Worm (Caenorhabditis elegans): ENCODE measurements around the gene pho-1.
A peak's percentile ranks its signal among the peaks of the same experiment; 100 is the strongest.

pho-1 gene

DNA sequence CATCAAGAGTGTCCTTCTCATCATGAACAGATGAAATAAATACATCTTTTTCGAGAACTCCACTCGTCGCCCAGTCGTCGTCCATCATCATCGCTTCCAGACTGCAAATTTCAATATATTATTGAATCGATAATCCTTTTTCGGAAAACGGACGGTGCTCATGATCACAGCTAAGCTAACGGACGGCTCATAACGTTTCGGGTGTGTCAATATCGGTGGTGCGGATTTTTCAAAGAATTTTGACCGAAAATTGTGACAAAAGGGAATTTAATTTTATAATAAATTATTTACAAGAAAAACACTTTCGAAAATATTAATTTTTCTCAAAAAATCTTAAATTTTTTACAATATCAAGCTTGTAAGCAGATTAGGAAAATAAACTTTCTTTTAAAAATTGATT is 48.2 kb downstream of the pho-1 start, which contains the start of gene crh-2:
crh-2 (minus strand) TSS at position 101 of the 400 bp plus-strand sequence.
- TF ChIP-seq aptf-3 (GFP tag; IDR thresholded peaks at IDR 0.05) = no peak
- no peak for TF ChIP-seq F57C9.4 (tag; optimal IDR thresholded peaks at IDR 0.05)
- TF ChIP-seq Y95B8A.8 (GFP tag; IDR thresholded peaks at IDR 0.05) = no peak
- no peak for TF ChIP-seq chd-7 (tag; optimal IDR thresholded peaks at IDR 0.05)
- TF ChIP-seq pbrm-1 (GFP tag; IDR thresholded peaks at IDR 0.05) = no peak
- no peak for TF ChIP-seq nhr-120 (GFP tag; IDR thresholded peaks at IDR 0.05)
- no peak for TF ChIP-seq B0019.2 (GFP tag; conservative IDR thresholded peaks at IDR 0.05)

DNA sequence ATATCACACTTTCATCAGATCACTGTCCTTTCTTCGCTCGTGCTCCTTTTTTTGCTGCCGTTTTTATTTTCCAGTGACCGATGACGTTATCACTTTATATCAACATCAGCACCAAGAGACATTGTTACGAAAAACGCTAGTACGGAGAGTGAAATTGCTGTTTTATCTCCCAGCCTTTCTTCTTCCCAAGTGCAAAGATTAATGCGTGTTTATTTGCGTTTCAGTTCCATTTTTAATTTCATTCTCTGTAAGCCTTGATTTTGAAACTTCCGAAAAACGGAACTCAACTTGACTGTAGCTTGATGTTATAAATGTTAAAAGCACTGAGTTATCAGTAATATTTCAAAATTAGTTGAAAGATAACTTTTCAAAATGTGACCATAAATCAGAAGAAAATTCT is 48.8 kb downstream of the pho-1 start:
- TF ChIP-seq lir-1 (GFP tag; conservative IDR thresholded peaks at IDR 0.05) (no peak), cebp-2 (GFP tag; IDR thresholded peaks at IDR 0.05) (no peak), athp-1 (tag; optimal IDR thresholded peaks at IDR 0.05) (no peak), sea-2 (GFP tag; IDR thresholded peaks at IDR 0.05) (no peak), ceh-91 (GFP tag; IDR thresholded peaks at IDR 0.05) (no peak), egrh-3 (GFP tag; IDR thresholded peaks at IDR 0.05) (no peak), ztf-18 (tag; optimal IDR thresholded peaks at IDR 0.05) (no peak), nhr-80 (tag; optimal IDR thresholded peaks at IDR 0.05) (peak; percentile 40)

DNA sequence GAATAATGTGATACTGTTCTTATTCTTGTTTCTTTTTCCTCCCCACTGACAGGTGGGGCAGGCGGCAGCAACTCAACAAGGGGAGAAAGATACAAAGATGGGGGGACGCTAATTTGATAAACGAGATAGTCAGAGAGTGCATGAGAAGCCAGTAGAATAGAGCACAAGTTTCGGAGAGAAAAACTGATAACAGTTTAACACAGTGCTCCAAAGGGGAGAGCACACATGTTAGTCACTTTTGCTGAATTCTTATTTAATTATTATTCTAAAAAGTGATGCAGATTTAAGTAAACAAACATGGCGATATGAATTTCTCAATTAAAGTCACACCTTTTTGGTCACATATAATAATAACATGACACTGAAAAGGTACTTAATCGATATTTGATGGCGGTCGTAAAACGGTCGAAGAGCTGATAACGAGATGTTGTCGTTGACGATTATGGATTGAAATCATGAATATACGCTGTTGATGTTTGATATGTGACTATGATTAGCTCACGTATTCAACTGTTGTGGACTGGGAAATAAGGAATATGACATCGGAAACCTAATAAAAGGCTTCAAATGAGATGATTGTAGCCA is 49.6 kb downstream of the pho-1 start:
- TF ChIP-seq lin-40 (tag; optimal IDR thresholded peaks at IDR 0.05) (no peak), lsy-27 (tag; optimal IDR thresholded peaks at IDR 0.05; ENCODE audit: borderline replicate concordance, insufficient read depth) (no peak), nhr-80 (tag; optimal IDR thresholded peaks at IDR 0.05) (peak; percentile 90), egrh-3 (GFP tag; IDR thresholded peaks at IDR 0.05) (no peak), him-1 (tag; optimal IDR thresholded peaks at IDR 0.05) (no peak), ceh-27 (GFP tag; optimal IDR thresholded peaks at IDR 0.05) (no peak), ztf-22 (GFP tag; optimal IDR thresholded peaks at IDR 0.05) (peak; percentile 44), snpc-4 (GFP tag; optimal IDR thresholded peaks at IDR 0.05) (no peak), snpc-4 (tag; optimal IDR thresholded peaks at IDR 0.05) (no peak), F10E7.11 (tag; optimal IDR thresholded peaks at IDR 0.05) (no peak), unc-62 (GFP tag; optimal IDR thresholded peaks at IDR 0.05) (peak; percentile 30), snpc-1.3 (tag; optimal IDR thresholded peaks at IDR 0.05; ENCODE audit: insufficient read depth) (no peak), Y79H2A.3 (GFP tag; conservative IDR thresholded peaks at IDR 0.05) (no peak), nfya-1 (tag; optimal IDR thresholded peaks at IDR 0.05; ENCODE audit: borderline replicate concordance, insufficient read depth) (no peak), somi-1 (GFP tag; optimal IDR thresholded peaks at IDR 0.05) (no peak), nhr-90 (tag; optimal IDR thresholded peaks at IDR 0.05) (no peak), snpc-1.1 (tag; optimal IDR thresholded peaks at IDR 0.05; ENCODE audit: insufficient read depth) (no peak), tbx-9 (tag; optimal IDR thresholded peaks at IDR 0.05; ENCODE audit: borderline replicate concordance) (no peak), lin-54 (GFP tag; optimal IDR thresholded peaks at IDR 0.05) (no peak), ZK185.1 (tag; optimal IDR thresholded peaks at IDR 0.05; ENCODE audit: poor library complexity, severe bottlenecking) (no peak), rpc-1 (optimal IDR thresholded peaks at IDR 0.05) (no peak), rpc-1 (tag; optimal IDR thresholded peaks at IDR 0.05) (no peak), mcd-1 (GFP tag; IDR thresholded peaks at IDR 0.05) (0 out of 2 replicates have a peak, but pooled peaks have one; percentile 5), dpff-1 (tag; optimal IDR thresholded peaks at IDR 0.05) (no peak), Y53G8AR.9 (GFP tag; conservative IDR thresholded peaks at IDR 0.05) (no peak), nhr-27 (tag; optimal IDR thresholded peaks at IDR 0.05) (no peak), B0336.3 (GFP tag; IDR thresholded peaks at IDR 0.05) (peak; percentile 30; the same call in 1 of the 2 replicates)
